Fruit fly (Drosophila melanogaster) whole organism, embryonic: ENCODE data around the gene Crz.

Experiments used
- Atf6 ChIP-seq: fragments of 200-800 bp; sonication (Bioruptor generic); IDR thresholded peaks from 2 replicates; pipeline ENCODE4 v1.3.6; 2022; ENCODE audit warnings: missing biosample characterization, missing genetic modification characterization
- Bteb2 ChIP-seq: fragments of 200-800 bp; sonication (Bioruptor generic); optimal IDR thresholded peaks from 2 replicates; lab custom pipeline; 2016; ENCODE audit warnings: missing biosample characterization, missing genetic modification characterization
- CG10209 ChIP-seq: fragments of 200-800 bp; sonication (Bioruptor generic); optimal IDR thresholded peaks from 3 replicates; lab custom pipeline; 2017; ENCODE audit warnings: missing biosample characterization, mild to moderate bottlenecking, missing genetic modification characterization, missing genetic modification reagents
- CG10267 ChIP-seq: fragments of 200-800 bp; sonication (Bioruptor generic); optimal IDR thresholded peaks from 2 replicates; lab custom pipeline; 2018; ENCODE audit warnings: missing biosample characterization, mild to moderate bottlenecking, missing genetic modification characterization, moderate library complexity
- CG10366 ChIP-seq: fragments of 200-800 bp; sonication (Bioruptor generic); IDR thresholded peaks from 2 replicates; pipeline ENCODE4 v1.3.6; 2022; ENCODE audit warnings: missing biosample characterization, missing genetic modification characterization
- CG13775 ChIP-seq: fragments of 200-800 bp; sonication (Bioruptor generic); optimal IDR thresholded peaks from 3 replicates; lab custom pipeline; 2017; ENCODE audit warnings: missing biosample characterization, mild to moderate bottlenecking, missing genetic modification characterization
- CG15269 ChIP-seq: fragments of 200-800 bp; sonication (Bioruptor generic); optimal IDR thresholded peaks from 2 replicates; lab custom pipeline; 2018; ENCODE audit warnings: missing biosample characterization, mild to moderate bottlenecking, missing genetic modification characterization, moderate library complexity
- CG15514 ChIP-seq: fragments of 200-800 bp; sonication (Bioruptor generic); optimal IDR thresholded peaks from 3 replicates; lab custom pipeline; 2017; ENCODE audit warnings: missing biosample characterization, missing genetic modification characterization, mild to moderate bottlenecking, moderate library complexity, missing genetic modification reagents
- CG17802 ChIP-seq: fragments of 200-800 bp; sonication (Bioruptor generic); optimal IDR thresholded peaks from 2 replicates; lab custom pipeline; 2018; ENCODE audit warnings: missing biosample characterization, mild to moderate bottlenecking, missing genetic modification characterization, moderate library complexity
- CG17829 ChIP-seq: fragments of 200-800 bp; optimal IDR thresholded peaks from 2 replicates; lab custom pipeline; 2019; ENCODE audit warnings: missing biosample characterization, mild to moderate bottlenecking, missing genetic modification characterization, moderate library complexity
- CG2712 ChIP-seq: fragments of 200-800 bp; optimal IDR thresholded peaks from 3 replicates; lab custom pipeline; 2019; ENCODE audit warnings: missing biosample characterization, mild to moderate bottlenecking, missing genetic modification characterization, moderate library complexity
- CG31365 ChIP-seq: fragments of 200-800 bp; sonication (Bioruptor generic); optimal IDR thresholded peaks from 2 replicates; lab custom pipeline; 2018; ENCODE audit warnings: missing biosample characterization, mild to moderate bottlenecking, missing genetic modification characterization
- CG3407 ChIP-seq: fragments of 200-800 bp; sonication (Bioruptor generic); optimal IDR thresholded peaks from 2 replicates; lab custom pipeline; 2018; ENCODE audit warnings: missing biosample characterization, mild to moderate bottlenecking, missing genetic modification characterization
- CG3838 ChIP-seq: fragments of 200-800 bp; sonication (Bioruptor generic); optimal IDR thresholded peaks from 3 replicates; lab custom pipeline; 2016; ENCODE audit warnings: missing biosample characterization, missing genetic modification characterization
- CG6254 ChIP-seq: fragments of 200-800 bp; sonication (Bioruptor generic); optimal IDR thresholded peaks from 3 replicates; lab custom pipeline; 2017; ENCODE audit warnings: mild to moderate bottlenecking, missing biosample characterization, missing genetic modification reagents, missing genetic modification characterization
- CG6813 ChIP-seq: fragments of 200-800 bp; sonication (Bioruptor generic); optimal IDR thresholded peaks from 2 replicates; lab custom pipeline; 2017; ENCODE audit warnings: missing biosample characterization, missing genetic modification characterization, mild to moderate bottlenecking, moderate library complexity, missing genetic modification reagents
- CG7987 ChIP-seq: fragments of 200-800 bp; sonication (Bioruptor generic); optimal IDR thresholded peaks from 2 replicates; lab custom pipeline; 2018; ENCODE audit warnings: missing biosample characterization, mild to moderate bottlenecking, missing genetic modification characterization, moderate library complexity
- CG8388 ChIP-seq: fragments of 200-800 bp; sonication (Bioruptor generic); optimal IDR thresholded peaks from 2 replicates; lab custom pipeline; 2019; ENCODE audit warnings: missing biosample characterization, mild to moderate bottlenecking, missing genetic modification characterization, moderate library complexity
- CTCF ChIP-seq: fragments of 200-800 bp; sonication (Bioruptor generic); optimal IDR thresholded peaks from 2 replicates; lab custom pipeline; 2017; ENCODE audit warnings: missing biosample characterization, mild to moderate bottlenecking, missing genetic modification characterization, moderate library complexity
- CoRest ChIP-seq: fragments of 200-800 bp; sonication (Bioruptor generic); optimal IDR thresholded peaks from 3 replicates; lab custom pipeline; 2018; ENCODE audit warnings: missing biosample characterization, mild to moderate bottlenecking, missing genetic modification characterization, moderate library complexity
- D ChIP-seq, 2 experiments: fragments of 200-800 bp in 1 of 2; fragments of >200 bp in 1 of 2; sonication (Bioruptor generic) in 1 of 2; optimal IDR thresholded peaks; 2 replicates in 1 of 2; 3 replicates in 1 of 2; lab custom pipeline; 2017; ENCODE audit warnings: mild to moderate bottlenecking in 1 of 2, missing biosample characterization in 1 of 2, missing genetic modification characterization in 1 of 2, missing genetic modification reagents in 1 of 2
- D19B ChIP-seq: fragments of 200-800 bp; sonication (Bioruptor generic); optimal IDR thresholded peaks from 2 replicates; lab custom pipeline; 2017; ENCODE audit warnings: missing biosample characterization, mild to moderate bottlenecking, missing genetic modification characterization
- Elba2 ChIP-seq: fragments of 200-800 bp; sonication (Bioruptor generic); optimal IDR thresholded peaks from 3 replicates; lab custom pipeline; 2016; ENCODE audit warnings: missing biosample characterization, missing genetic modification characterization
- Fer1 ChIP-seq: fragments of 200-800 bp; sonication (Bioruptor generic); optimal IDR thresholded peaks from 2 replicates; lab custom pipeline; 2017; ENCODE audit warnings: missing biosample characterization, mild to moderate bottlenecking, missing genetic modification characterization
- HLH54F ChIP-seq: fragments of 200-800 bp; sonication (Bioruptor generic); optimal IDR thresholded peaks from 3 replicates; lab custom pipeline; 2016; ENCODE audit warnings: missing biosample characterization, missing genetic modification characterization
- Hr3 ChIP-seq: fragments of 200-800 bp; sonication (Bioruptor generic); optimal IDR thresholded peaks from 3 replicates; lab custom pipeline; 2016; ENCODE audit warnings: missing biosample characterization, missing genetic modification characterization
- Hr51 ChIP-seq, 2 experiments: fragments of 200-800 bp; sonication (Bioruptor generic); optimal IDR thresholded peaks; 2 replicates in 1 of 2; 3 replicates in 1 of 2; lab custom pipeline; 2016 to 2018; ENCODE audit warnings: missing biosample characterization in 2 of 2, missing genetic modification characterization in 2 of 2, mild to moderate bottlenecking in 1 of 2, moderate library complexity in 1 of 2
- Lhr ChIP-seq: fragments of 200-800 bp; sonication (Bioruptor generic); optimal IDR thresholded peaks from 3 replicates; lab custom pipeline; 2017; ENCODE audit warnings: mild to moderate bottlenecking, missing biosample characterization, missing genetic modification reagents, missing genetic modification characterization
- Rfx ChIP-seq: fragments of 200-800 bp; sonication (Bioruptor generic); IDR thresholded peaks from 2 replicates; pipeline ENCODE4 v1.3.6; 2022; ENCODE audit warnings: missing biosample characterization, missing genetic modification characterization
- Stat92E ChIP-seq, 3 experiments: fragments of >200 bp in 2 of 3; fragments of 200-800 bp in 1 of 3; sonication (Bioruptor generic) in 1 of 3; optimal IDR thresholded peaks; 2 replicates each; lab custom pipeline; 2017 to 2019; ENCODE audit warnings: missing biosample characterization in 3 of 3, missing genetic modification characterization in 3 of 3, mild to moderate bottlenecking in 1 of 3, moderate library complexity in 1 of 3
- bab2 ChIP-seq: fragments of 200-800 bp; sonication (Bioruptor generic); optimal IDR thresholded peaks from 2 replicates; lab custom pipeline; 2016; ENCODE audit warnings: missing biosample characterization, missing genetic modification characterization
- br ChIP-seq: fragments of >200 bp; optimal IDR thresholded peaks from 2 replicates; lab custom pipeline; 2017
- bsh ChIP-seq, 2 experiments: fragments of 200-800 bp; sonication (Bioruptor generic); optimal IDR thresholded peaks; 2 replicates each; lab custom pipeline; 2017 to 2018; ENCODE audit warnings: mild to moderate bottlenecking in 2 of 2, missing biosample characterization in 2 of 2, missing genetic modification characterization in 2 of 2, moderate library complexity in 1 of 2
- ci ChIP-seq: fragments of 200-800 bp; sonication (Bioruptor generic); IDR thresholded peaks from 3 replicates; pipeline ENCODE4 v1.3.6; 2022; ENCODE audit warnings: missing biosample characterization, missing genetic modification characterization
- cwo ChIP-seq: fragments of 200-800 bp; sonication (Bioruptor generic); optimal IDR thresholded peaks from 3 replicates; lab custom pipeline; 2017; ENCODE audit warnings: missing biosample characterization, missing genetic modification characterization, mild to moderate bottlenecking, moderate library complexity, missing genetic modification reagents
- esg ChIP-seq: fragments of 200-800 bp; sonication (Bioruptor generic); conservative IDR thresholded peaks from 2 replicates; pipeline ENCODE4 v1.3.6; 2022; ENCODE audit warnings: missing biosample characterization, missing genetic modification characterization
- fd3F ChIP-seq: fragments of 200-800 bp; sonication (Bioruptor generic); optimal IDR thresholded peaks from 2 replicates; lab custom pipeline; 2018; ENCODE audit warnings: missing biosample characterization, mild to moderate bottlenecking, missing genetic modification characterization, moderate library complexity
- gcm ChIP-seq: fragments of 200-800 bp; sonication (Bioruptor generic); optimal IDR thresholded peaks from 2 replicates; lab custom pipeline; 2019; ENCODE audit warnings: missing biosample characterization, mild to moderate bottlenecking, missing genetic modification characterization, moderate library complexity
- lilli ChIP-seq: fragments of 200-800 bp; sonication (Bioruptor generic); optimal IDR thresholded peaks from 3 replicates; lab custom pipeline; 2016; ENCODE audit warnings: missing biosample characterization, missing genetic modification characterization
- lola ChIP-seq, 3 experiments: fragments of >200 bp in 2 of 3; fragments of 200-800 bp in 1 of 3; sonication (Bioruptor generic) in 1 of 3; optimal IDR thresholded peaks; 2 replicates each; lab custom pipeline; 2017 to 2019; ENCODE audit warnings: missing biosample characterization in 3 of 3, missing genetic modification characterization in 3 of 3, mild to moderate bottlenecking in 1 of 3, moderate library complexity in 1 of 3
- oc ChIP-seq: fragments of 200-800 bp; sonication (Bioruptor generic); optimal IDR thresholded peaks from 2 replicates; lab custom pipeline; 2018; ENCODE audit warnings: missing biosample characterization, mild to moderate bottlenecking, missing genetic modification characterization, moderate library complexity
- pan ChIP-seq, 4 experiments: fragments of >200 bp in 3 of 4; fragments of 200-800 bp in 1 of 4; sonication (Bioruptor generic) in 1 of 4; optimal IDR thresholded peaks in 3 of 4; IDR thresholded peaks in 1 of 4; 2 replicates each; pipeline versions ENCODE4 v1.3.6 to Lab custom; 2017 to 2022; ENCODE audit warnings: missing biosample characterization in 2 of 4, missing genetic modification characterization in 2 of 4, mixed read lengths in 1 of 4
- ranshi ChIP-seq: fragments of 200-800 bp; sonication (Bioruptor generic); IDR thresholded peaks from 2 replicates; pipeline ENCODE4 v1.3.6; 2022; ENCODE audit warnings: missing biosample characterization, missing genetic modification characterization
- scrt ChIP-seq: fragments of 200-800 bp; sonication (Bioruptor generic); optimal IDR thresholded peaks from 2 replicates; lab custom pipeline; 2018; ENCODE audit warnings: missing biosample characterization, mild to moderate bottlenecking, missing genetic modification characterization, moderate library complexity
- seq ChIP-seq: fragments of 200-800 bp; sonication (Bioruptor generic); IDR thresholded peaks from 2 replicates; pipeline ENCODE4 v1.3.6; 2022; ENCODE audit warnings: missing biosample characterization, missing genetic modification characterization
- slou ChIP-seq: fragments of 200-800 bp; sonication (Bioruptor generic); optimal IDR thresholded peaks from 3 replicates; lab custom pipeline; 2016; ENCODE audit warnings: missing biosample characterization, missing genetic modification characterization
- sna ChIP-seq: fragments of 200-800 bp; sonication (Bioruptor generic); IDR thresholded peaks from 2 replicates; pipeline ENCODE4 v1.3.6; 2022; ENCODE audit warnings: missing biosample characterization, missing genetic modification characterization; ENCODE audit not compliant: partially characterized antibody
- twi ChIP-seq: fragments of 200-800 bp; optimal IDR thresholded peaks from 2 replicates; lab custom pipeline; 2019; ENCODE audit warnings: missing biosample characterization, mild to moderate bottlenecking, missing genetic modification characterization, moderate library complexity

The Crz gene

DNA sequence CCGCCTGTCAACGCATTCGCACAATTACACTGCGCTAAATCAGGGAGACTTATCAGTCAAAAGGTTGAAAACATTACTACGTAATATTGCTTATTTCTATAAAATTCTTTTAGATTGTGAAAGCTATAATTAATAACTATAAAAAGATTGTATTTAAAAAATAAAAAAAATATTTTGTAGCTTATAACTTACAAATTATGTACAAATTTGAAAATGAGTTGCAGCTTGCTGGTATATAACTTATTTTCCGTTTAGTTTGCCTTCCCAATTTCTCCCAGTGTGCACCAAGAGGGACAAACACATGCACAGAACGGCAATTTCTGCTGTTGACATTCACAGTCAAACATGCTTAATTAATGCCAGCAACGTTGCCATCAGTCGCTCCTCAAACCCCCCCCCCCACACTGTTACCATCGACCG, 39.1 kb downstream of the Crz start (continued):
- TF ChIP-seq scrt (GFP tag; lab: Kevin White, UChicago) (peak; percentile 76), lilli (peak; percentile 18), slou (no peak), ranshi (GFP tag; lab: Robert Waterston, UW) (peak; percentile 54), CTCF (GFP tag; lab: Kevin White, UChicago) (peak; percentile 35), CoRest (tag; lab: Kevin White, UChicago) (peak; percentile 77), bsh (GFP tag; optimal IDR thresholded peaks at IDR 0.05; lab: Kevin White, UChicago) (peak; percentile 58 to 60), CG8388 (GFP tag; lab: Kevin White, UChicago) (peak; percentile 72), CG17802 (tag; lab: Kevin White, UChicago) (peak; percentile 25), Lhr (GFP tag; lab: Kevin White, UChicago) (no peak), CG6813 (GFP tag; lab: Kevin White, UChicago) (peak; percentile 70), Fer1 (GFP tag; lab: Kevin White, UChicago) (peak; percentile 89), Elba2 (GFP tag; lab: Kevin White, UChicago) (no peak), fd3F (GFP tag; lab: Kevin White, UChicago) (peak; percentile 42), twi (tag; lab: Kevin White, UChicago) (peak; percentile 21), CG3407 (GFP tag; lab: Kevin White, UChicago) (peak; percentile 33), CG7987 (GFP tag; lab: Kevin White, UChicago) (peak; percentile 16), lola (GFP tag; optimal IDR thresholded peaks at IDR 0.05; lab: Kevin White, UChicago) (peak in 1 of 3 experiments; percentile 48), CG17829 (tag; lab: Kevin White, UChicago) (peak; percentile 84), CG3838 (GFP tag; lab: Kevin White, UChicago) (no peak), seq (peak; percentile 44; the same call in 1 of the 2 replicates), bab2 (GFP tag; lab: Kevin White, UChicago) (no peak), D19B (GFP tag; lab: Kevin White, UChicago) (peak; percentile 45), Atf6 (GFP tag; lab: Robert Waterston, UW) (peak; percentile 61), CG10366 (GFP tag; lab: Robert Waterston, UW) (no peak; the same call in 1 of the 2 replicates), CG2712 (tag; lab: Kevin White, UChicago) (peak; percentile 88), HLH54F (GFP tag; lab: Kevin White, UChicago) (no peak), CG31365 (tag; lab: Kevin White, UChicago) (no peak), Rfx (peak; percentile 67), gcm (GFP tag; lab: Kevin White, UChicago) (peak; percentile 62), CG6254 (peak; percentile 62), CG15514 (peak; percentile 62), oc (tag; lab: Kevin White, UChicago) (peak; percentile 16), CG13775 (GFP tag; lab: Kevin White, UChicago) (peak; percentile 49), CG15269 (tag; lab: Kevin White, UChicago) (peak; percentile 67), Hr51 (GFP tag; optimal IDR thresholded peaks at IDR 0.05; lab: Kevin White, UChicago) (peak in 1 of 2 experiments; percentile 80), D (optimal IDR thresholded peaks at IDR 0.05; lab: Kevin White, UChicago) (no peak), D (GFP tag; optimal IDR thresholded peaks at IDR 0.05; lab: Kevin White, UChicago) (peak; percentile 69), pan (optimal IDR thresholded peaks at IDR 0.05; lab: Kevin White, UChicago) (no peak), pan (GFP tag; optimal IDR thresholded peaks at IDR 0.05 in 1 of 2, IDR thresholded peaks at IDR 0.05 in 1 of 2) (peak in 1 of 2 experiments; percentile 51), CG10267 (tag; lab: Kevin White, UChicago) (peak; percentile 71), ci (0 out of 3 replicates have a peak, but pooled peaks have one; percentile 17), cwo (GFP tag; lab: Kevin White, UChicago) (peak; percentile 77), Hr3 (peak; percentile 53), sna (no peak), Bteb2 (GFP tag; lab: Kevin White, UChicago) (no peak), esg (peak; percentile 59), Stat92E (GFP tag; optimal IDR thresholded peaks at IDR 0.05; lab: Kevin White, UChicago) (no peak), CG10209 (peak; percentile 56), br (lab: Kevin White, UChicago) (no peak)
